Worm (Caenorhabditis elegans): ENCODE data around the gene fkh-3.
A peak's percentile ranks its signal among the peaks of the same experiment; 100 is the strongest.

The fkh-3 gene

ce11 chrX:13417479-13417878 is 5.8 kb downstream of the fkh-3 start:
- TF ChIP-seq ztf-1 (GFP tag; conservative IDR thresholded peaks at IDR 0.05) (no peak), ceh-82 (tag; optimal IDR thresholded peaks at IDR 0.05) (no peak), ama-1 (optimal IDR thresholded peaks at IDR 0.05) (no peak), nhr-12 (tag; optimal IDR thresholded peaks at IDR 0.05) (no peak), egl-27 (tag; optimal IDR thresholded peaks at IDR 0.05) (no peak), ztf-4 (tag; optimal IDR thresholded peaks at IDR 0.05) (no peak), alr-1 (tag; optimal IDR thresholded peaks at IDR 0.05) (no peak), nhr-23 (tag; optimal IDR thresholded peaks at IDR 0.05) (no peak), lin-39 (tag; optimal IDR thresholded peaks at IDR 0.05) (no peak), R02D3.7 (tag; optimal IDR thresholded peaks at IDR 0.05) (no peak), nhr-6 (tag; optimal IDR thresholded peaks at IDR 0.05) (no peak), unc-55 (GFP tag; optimal IDR thresholded peaks at IDR 0.05) (no peak), mbf-1 (tag; optimal IDR thresholded peaks at IDR 0.05) (no peak), aly-2 (tag; optimal IDR thresholded peaks at IDR 0.05) (no peak), fos-1 (tag; optimal IDR thresholded peaks at IDR 0.05) (no peak), lin-11 (tag; optimal IDR thresholded peaks at IDR 0.05) (no peak)

- peak; percentile 18 for TF ChIP-seq sma-3 (GFP tag; optimal IDR thresholded peaks at IDR 0.05)
- TF ChIP-seq mab-5 (tag; optimal IDR thresholded peaks at IDR 0.05), result no peak
- peak; percentile 32 for TF ChIP-seq fos-1 (tag; optimal IDR thresholded peaks at IDR 0.05)
- peak; percentile 17 for TF ChIP-seq gmeb-1 (tag; optimal IDR thresholded peaks at IDR 0.05)
- no peak for TF ChIP-seq ztf-11 (tag; optimal IDR thresholded peaks at IDR 0.05)
- TF ChIP-seq lin-11 (tag; optimal IDR thresholded peaks at IDR 0.05), result no peak
- TF ChIP-seq sma-9 (GFP tag; optimal IDR thresholded peaks at IDR 0.05), result peak; percentile 57
- TF ChIP-seq sma-9 (tag; optimal IDR thresholded peaks at IDR 0.05), result no peak
- TF ChIP-seq crh-2 (tag; optimal IDR thresholded peaks at IDR 0.05), result peak; percentile 38
- TF ChIP-seq zag-1 (tag; optimal IDR thresholded peaks at IDR 0.05), result no peak
- no peak for TF ChIP-seq Y55F3AM.14 (GFP tag; optimal IDR thresholded peaks at IDR 0.05)
Observed at ce11 chrX:13415722-13416121, 7.5 kb downstream of the fkh-3 start, which contains the start of gene C29F7.2. C29F7.2 (plus strand) TSS chrX:13416078.

ce11 chrX:13414974-13415373 is 8.3 kb downstream of the fkh-3 start:
- TF ChIP-seq ztf-11 (tag; optimal IDR thresholded peaks at IDR 0.05) (no peak), mdl-1 (tag; optimal IDR thresholded peaks at IDR 0.05) (no peak), lsy-2 (tag; optimal IDR thresholded peaks at IDR 0.05) (peak in 1 of 2 experiments; percentile 1), lin-11 (tag; optimal IDR thresholded peaks at IDR 0.05) (peak; percentile 1), elt-3 (tag; optimal IDR thresholded peaks at IDR 0.05) (no peak), fos-1 (tag; optimal IDR thresholded peaks at IDR 0.05) (peak; percentile 11), unc-55 (GFP tag; optimal IDR thresholded peaks at IDR 0.05) (no peak), sma-3 (GFP tag; optimal IDR thresholded peaks at IDR 0.05) (peak; percentile 30), nhr-21 (tag; optimal IDR thresholded peaks at IDR 0.05) (peak; percentile 31), sma-9 (GFP tag; optimal IDR thresholded peaks at IDR 0.05) (peak; percentile 63), sma-9 (tag; optimal IDR thresholded peaks at IDR 0.05) (no peak), gmeb-1 (tag; optimal IDR thresholded peaks at IDR 0.05) (peak; percentile 9), C34F6.9 (tag; optimal IDR thresholded peaks at IDR 0.05) (peak; percentile 7), ztf-4 (tag; optimal IDR thresholded peaks at IDR 0.05) (no peak), R02D3.7 (tag; optimal IDR thresholded peaks at IDR 0.05) (no peak), nhr-237 (tag; optimal IDR thresholded peaks at IDR 0.05) (no peak), peb-1 (tag; optimal IDR thresholded peaks at IDR 0.05) (no peak), crh-2 (tag; optimal IDR thresholded peaks at IDR 0.05) (peak; percentile 24), skn-1 (tag; optimal IDR thresholded peaks at IDR 0.05) (no peak), F13H6.1 (tag; optimal IDR thresholded peaks at IDR 0.05) (peak; percentile 11)

ce11 chrX:13412307-13412706 is 10.9 kb downstream of the fkh-3 start:
- TF ChIP-seq crh-2 (tag; optimal IDR thresholded peaks at IDR 0.05), result peak; percentile 0
- no peak for TF ChIP-seq blmp-1 (tag; optimal IDR thresholded peaks at IDR 0.05; ENCODE audit: insufficient read depth)
- TF ChIP-seq fos-1 (tag; optimal IDR thresholded peaks at IDR 0.05), result peak; percentile 55

ce11 chrX:13411306-13411705 is 11.9 kb downstream of the fkh-3 start:
- no peak for TF ChIP-seq nhr-21 (tag; optimal IDR thresholded peaks at IDR 0.05)
- TF ChIP-seq lin-39 (tag; optimal IDR thresholded peaks at IDR 0.05), result no peak
- no peak for TF ChIP-seq ama-1 (optimal IDR thresholded peaks at IDR 0.05)
- peak; percentile 10 for TF ChIP-seq sma-9 (GFP tag; optimal IDR thresholded peaks at IDR 0.05)
- TF ChIP-seq sma-9 (tag; optimal IDR thresholded peaks at IDR 0.05), result no peak
- no peak for TF ChIP-seq ceh-82 (tag; optimal IDR thresholded peaks at IDR 0.05)

Measured in whole organism, L2 larva.